Worm (Caenorhabditis elegans) whole organism, L2 larva: ENCODE data around the gene CD4.11.
A peak's percentile ranks its signal among the peaks of the same experiment; 100 is the strongest.

ENCODE experiments used
- C34F6.9 ChIP-seq: fragments of 150-350 bp; optimal IDR thresholded peaks from 2 replicates; lab custom pipeline; 2014; ENCODE audit warnings: missing biosample characterization, missing genetic modification characterization
- F13H6.1 ChIP-seq: sonication (generic microtip); optimal IDR thresholded peaks from 2 replicates; lab custom pipeline; 2016; ENCODE audit warnings: missing genetic modification characterization, missing compliant biosample characterization
- R02D3.7 ChIP-seq: fragments of 150-350 bp; optimal IDR thresholded peaks from 2 replicates; lab custom pipeline; 2014; ENCODE audit warnings: missing biosample characterization, missing genetic modification characterization
- Y55F3AM.14 ChIP-seq: fragments of 200-800 bp; sonication (Bioruptor generic); optimal IDR thresholded peaks from 2 replicates; lab custom pipeline; 2018; ENCODE audit warnings: mild to moderate bottlenecking, missing genetic modification characterization, missing compliant biosample characterization
- ZK546.5 ChIP-seq: sonication (generic microtip); optimal IDR thresholded peaks from 2 replicates; lab custom pipeline; 2017; ENCODE audit warnings: missing biosample characterization, missing genetic modification characterization
- alr-1 ChIP-seq: fragments of 150-350 bp; optimal IDR thresholded peaks from 2 replicates; lab custom pipeline; 2014; ENCODE audit warnings: missing biosample characterization, missing genetic modification characterization
- aly-2 ChIP-seq: fragments of 150-350 bp; optimal IDR thresholded peaks from 2 replicates; lab custom pipeline; 2014; ENCODE audit warnings: missing biosample characterization, missing genetic modification characterization
- ama-1 ChIP-seq: fragments of 150-350 bp; optimal IDR thresholded peaks from 2 replicates; lab custom pipeline; 2018; ENCODE audit warnings: inconsistent platforms
- blmp-1 ChIP-seq: sonication (generic microtip); optimal IDR thresholded peaks from 2 replicates; lab custom pipeline; 2017; ENCODE audit warnings: missing genetic modification characterization, mild to moderate bottlenecking, missing compliant biosample characterization, antibody characterized with exemption, moderate library complexity; ENCODE audit not compliant: insufficient read depth
- ceh-16 ChIP-seq: fragments of 150-350 bp; optimal IDR thresholded peaks from 2 replicates; lab custom pipeline; 2014; ENCODE audit warnings: missing biosample characterization, missing genetic modification characterization
- ceh-82 ChIP-seq: fragments of 150-350 bp; optimal IDR thresholded peaks from 2 replicates; lab custom pipeline; 2014; ENCODE audit warnings: missing biosample characterization, missing genetic modification characterization
- crh-2 ChIP-seq: sonication (generic microtip); optimal IDR thresholded peaks from 2 replicates; lab custom pipeline; 2017; ENCODE audit warnings: missing biosample characterization, missing genetic modification characterization
- dmd-4 ChIP-seq: sonication (generic microtip); optimal IDR thresholded peaks from 2 replicates; lab custom pipeline; 2017; ENCODE audit warnings: missing biosample characterization, missing genetic modification characterization
- egl-27 ChIP-seq: sonication (generic microtip); optimal IDR thresholded peaks from 3 replicates; lab custom pipeline; 2017; ENCODE audit warnings: missing biosample characterization, missing genetic modification reagents, missing genetic modification characterization
- elt-3 ChIP-seq: sonication (generic microtip); optimal IDR thresholded peaks from 2 replicates; lab custom pipeline; 2017; ENCODE audit warnings: missing biosample characterization, missing genetic modification characterization
- fos-1 ChIP-seq: fragments of 150-350 bp; optimal IDR thresholded peaks from 2 replicates; lab custom pipeline; 2014; ENCODE audit warnings: missing biosample characterization, missing genetic modification characterization
- gmeb-1 ChIP-seq: fragments of 150-350 bp; optimal IDR thresholded peaks from 2 replicates; lab custom pipeline; 2014; ENCODE audit warnings: missing biosample characterization, missing genetic modification characterization
- lin-11 ChIP-seq: fragments of 150-350 bp; sonication (generic microtip); optimal IDR thresholded peaks from 2 replicates; lab custom pipeline; 2014; ENCODE audit warnings: missing biosample characterization, missing genetic modification characterization, inconsistent platforms, mixed read lengths
- lin-13 ChIP-seq: fragments of 150-350 bp; optimal IDR thresholded peaks from 2 replicates; lab custom pipeline; 2014; ENCODE audit warnings: missing biosample characterization, missing genetic modification reagents, missing genetic modification characterization
- lsy-2 ChIP-seq, 2 experiments: fragments of 150-350 bp in 1 of 2; sonication (generic microtip) in 1 of 2; optimal IDR thresholded peaks; 2 replicates each; lab custom pipeline; 2014 to 2017; ENCODE audit warnings: missing biosample characterization in 2 of 2, missing genetic modification characterization in 2 of 2
- mab-5 ChIP-seq: fragments of 150-350 bp; optimal IDR thresholded peaks from 2 replicates; lab custom pipeline; 2014; ENCODE audit warnings: missing biosample characterization, missing genetic modification characterization
- mbf-1 ChIP-seq: sonication (generic microtip); optimal IDR thresholded peaks from 2 replicates; lab custom pipeline; 2017; ENCODE audit warnings: missing biosample characterization, missing genetic modification characterization
- mdl-1 ChIP-seq, 2 experiments: fragments of 150-350 bp in 1 of 2; sonication (generic microtip) in 1 of 2; optimal IDR thresholded peaks; 2 replicates each; lab custom pipeline; 2017; ENCODE audit warnings: missing biosample characterization in 2 of 2, missing genetic modification characterization in 2 of 2
- nhr-10 ChIP-seq: sonication (generic microtip); optimal IDR thresholded peaks from 2 replicates; lab custom pipeline; 2017; ENCODE audit warnings: missing biosample characterization, missing genetic modification characterization
- nhr-11 ChIP-seq: fragments of 150-350 bp; optimal IDR thresholded peaks from 2 replicates; lab custom pipeline; 2014; ENCODE audit warnings: missing biosample characterization, missing genetic modification characterization
- nhr-129 ChIP-seq: fragments of 150-350 bp; optimal IDR thresholded peaks from 2 replicates; lab custom pipeline; 2014; ENCODE audit warnings: missing biosample characterization, missing genetic modification characterization
- nhr-21 ChIP-seq: fragments of 150-350 bp; optimal IDR thresholded peaks from 2 replicates; lab custom pipeline; 2014; ENCODE audit warnings: missing biosample characterization, missing genetic modification characterization
- nhr-23 ChIP-seq: fragments of 150-350 bp; optimal IDR thresholded peaks from 2 replicates; lab custom pipeline; 2014; ENCODE audit warnings: missing biosample characterization, missing genetic modification reagents, missing genetic modification characterization
- nhr-237 ChIP-seq: fragments of 150-350 bp; optimal IDR thresholded peaks from 2 replicates; lab custom pipeline; 2014; ENCODE audit warnings: missing biosample characterization, missing genetic modification characterization
- nhr-25 ChIP-seq: fragments of 150-350 bp; sonication (generic microtip); optimal IDR thresholded peaks from 3 replicates; lab custom pipeline; 2014; ENCODE audit warnings: missing biosample characterization, missing genetic modification characterization
- nhr-6 ChIP-seq: fragments of 150-350 bp; optimal IDR thresholded peaks from 2 replicates; lab custom pipeline; 2014; ENCODE audit warnings: missing biosample characterization, missing genetic modification characterization
- nhr-77 ChIP-seq: fragments of 150-350 bp; optimal IDR thresholded peaks from 2 replicates; lab custom pipeline; 2014; ENCODE audit warnings: missing biosample characterization, missing genetic modification characterization
- peb-1 ChIP-seq: fragments of 150-350 bp; optimal IDR thresholded peaks from 2 replicates; lab custom pipeline; 2014; ENCODE audit warnings: missing biosample characterization, missing genetic modification characterization
- sem-4 ChIP-seq: fragments of 150-350 bp; optimal IDR thresholded peaks from 2 replicates; lab custom pipeline; 2014; ENCODE audit warnings: missing biosample characterization, missing genetic modification reagents, missing genetic modification characterization
- skn-1 ChIP-seq: sonication (generic microtip); optimal IDR thresholded peaks from 2 replicates; lab custom pipeline; 2017; ENCODE audit warnings: missing biosample characterization, missing genetic modification characterization
- sma-3 ChIP-seq: sonication (generic microtip); optimal IDR thresholded peaks from 2 replicates; lab custom pipeline; 2016; ENCODE audit warnings: missing genetic modification reagents, missing genetic modification characterization, missing compliant biosample characterization
- sma-9 ChIP-seq, 2 experiments: fragments of 150-350 bp in 1 of 2; sonication (generic microtip) in 1 of 2; optimal IDR thresholded peaks; 2 replicates each; lab custom pipeline; 2014 to 2016; ENCODE audit warnings: missing genetic modification characterization in 2 of 2, mild to moderate bottlenecking in 1 of 2, missing biosample characterization in 1 of 2, missing compliant biosample characterization in 1 of 2, missing genetic modification reagents in 1 of 2, moderate library complexity in 1 of 2
- snpc-4 ChIP-seq: fragments of 150-350 bp; optimal IDR thresholded peaks from 2 replicates; lab custom pipeline; 2014; ENCODE audit warnings: missing biosample characterization, missing genetic modification characterization
- unc-39 ChIP-seq: fragments of 150-350 bp; optimal IDR thresholded peaks from 2 replicates; lab custom pipeline; 2014; ENCODE audit warnings: missing biosample characterization, missing genetic modification characterization
- unc-55 ChIP-seq: fragments of 150-350 bp; sonication (generic microtip); optimal IDR thresholded peaks from 3 replicates; lab custom pipeline; 2014; ENCODE audit warnings: missing biosample characterization, missing genetic modification reagents, missing genetic modification characterization
- unc-62 ChIP-seq: fragments of 150-350 bp; optimal IDR thresholded peaks from 2 replicates; lab custom pipeline; 2014; ENCODE audit warnings: missing biosample characterization, missing genetic modification reagents, missing genetic modification characterization
- zag-1 ChIP-seq: fragments of 150-350 bp; optimal IDR thresholded peaks from 2 replicates; lab custom pipeline; 2014; ENCODE audit warnings: missing biosample characterization, missing genetic modification characterization
- ztf-1 ChIP-seq: fragments of 200-800 bp; sonication (Bioruptor generic); conservative IDR thresholded peaks from 2 replicates; pipeline ENCODE4 v1.3.6; 2022; ENCODE audit warnings: missing genetic modification characterization, missing compliant biosample characterization
- ztf-11 ChIP-seq: sonication (generic microtip); optimal IDR thresholded peaks from 2 replicates; lab custom pipeline; 2017; ENCODE audit warnings: missing biosample characterization, missing genetic modification characterization
- ztf-4 ChIP-seq: fragments of 150-350 bp; optimal IDR thresholded peaks from 2 replicates; lab custom pipeline; 2014; ENCODE audit warnings: missing biosample characterization, missing genetic modification characterization

Gene CD4.11

DNA sequence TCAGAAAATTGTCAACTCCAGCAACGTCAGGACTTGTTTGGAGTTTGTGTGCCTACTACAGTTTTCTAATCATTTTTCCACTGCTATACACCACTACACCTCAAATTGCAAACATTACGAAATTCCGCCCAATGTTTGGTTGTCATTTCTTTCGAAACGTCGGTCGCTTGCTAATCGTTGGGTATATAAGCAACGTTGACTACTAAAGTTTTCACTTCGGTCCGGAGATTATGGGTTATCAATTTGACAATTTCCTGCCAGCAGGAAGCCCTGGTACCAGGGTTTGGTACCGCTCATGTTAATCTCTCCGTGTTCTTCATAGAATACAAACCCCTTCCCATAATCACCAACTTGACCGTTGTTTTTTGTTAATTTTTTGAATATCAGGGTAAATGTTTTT lies 8.9 kb upstream of the CD4.11 start:
- TF ChIP-seq zag-1 (tag; lab: Kevin White, UChicago): no peak
- TF ChIP-seq F13H6.1 (tag; lab: Kevin White, UChicago): peak; percentile 45
- TF ChIP-seq sma-3 (GFP tag; lab: Kevin White, UChicago): peak; percentile 58
- no peak for TF ChIP-seq C34F6.9 (tag; lab: Kevin White, UChicago)
- peak; percentile 13 for TF ChIP-seq skn-1
- peak; percentile 75 for TF ChIP-seq nhr-129 (tag; lab: Kevin White, UChicago)
- no peak for TF ChIP-seq nhr-11
- peak; percentile 65 for TF ChIP-seq fos-1 (tag; lab: Kevin White, UChicago)
- peak; percentile 41 for TF ChIP-seq sma-9 (GFP tag; optimal IDR thresholded peaks at IDR 0.05; lab: Kevin White, UChicago)
- no peak for TF ChIP-seq sma-9 (tag; optimal IDR thresholded peaks at IDR 0.05; lab: Kevin White, UChicago)
- peak; percentile 33 to 37 for TF ChIP-seq lsy-2 (tag; optimal IDR thresholded peaks at IDR 0.05; lab: Kevin White, UChicago)
- peak; percentile 62 for TF ChIP-seq gmeb-1
- TF ChIP-seq snpc-4 (tag; lab: Kevin White, UChicago): peak; percentile 97
- peak; percentile 13 for TF ChIP-seq nhr-21 (tag; lab: Kevin White, UChicago)
- TF ChIP-seq lin-13: peak; percentile 10
- TF ChIP-seq crh-2 (tag; lab: Kevin White, UChicago): peak; percentile 79
- no peak for TF ChIP-seq blmp-1 (tag; lab: Kevin White, UChicago)
- TF ChIP-seq, all 48 proteins: peak for 12

DNA sequence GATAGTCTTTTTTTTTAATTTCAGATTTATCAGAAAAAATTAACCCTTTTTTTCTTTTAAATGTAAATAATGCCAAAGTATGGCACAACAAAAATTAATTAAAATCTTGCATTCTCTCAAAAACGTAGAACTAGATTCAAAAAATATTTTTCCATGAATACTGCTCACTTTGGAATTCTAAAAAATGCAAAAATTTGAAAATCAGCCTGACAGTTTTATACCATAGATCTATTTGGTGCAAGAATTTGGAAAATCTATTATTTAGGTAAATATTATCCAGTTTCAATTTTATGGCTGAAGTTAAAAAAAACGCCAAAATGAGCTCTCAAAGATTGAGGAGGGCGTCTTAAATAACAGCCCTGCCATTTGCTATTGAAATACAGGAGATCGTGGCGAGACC lies 5.3 kb upstream of the CD4.11 start:
- TF ChIP-seq ztf-1 (GFP tag; lab: Robert Waterston, UW) (no peak), R02D3.7 (tag; lab: Kevin White, UChicago) (no peak), blmp-1 (tag; lab: Kevin White, UChicago) (no peak), nhr-23 (tag; lab: Kevin White, UChicago) (no peak), ceh-82 (no peak), C34F6.9 (tag; lab: Kevin White, UChicago) (no peak), Y55F3AM.14 (GFP tag; lab: Kevin White, UChicago) (no peak), nhr-77 (no peak), lin-13 (no peak), F13H6.1 (tag; lab: Kevin White, UChicago) (no peak)

DNA sequence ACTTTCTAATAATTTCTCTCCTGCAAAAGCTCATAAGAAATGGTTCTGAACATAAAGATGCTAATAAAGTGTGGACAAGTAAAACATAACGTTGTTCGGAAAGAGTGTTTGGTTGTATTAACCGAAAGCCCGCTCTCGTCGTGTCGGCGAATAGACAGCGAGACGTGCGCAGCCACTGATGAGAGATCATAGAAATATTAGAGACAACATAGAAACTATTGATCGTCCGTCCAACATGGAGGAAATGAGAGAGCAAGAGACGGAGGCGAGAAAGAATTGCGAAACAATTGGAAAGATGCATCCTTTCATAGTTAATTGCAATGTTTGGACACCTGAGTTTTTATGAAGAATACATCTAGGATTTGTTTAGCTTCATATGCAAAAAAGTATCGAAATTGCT lies 4.4 kb upstream of the CD4.11 start:
- TF ChIP-seq unc-55 (GFP tag; lab: Kevin White, UChicago) (peak; percentile 80), nhr-77 (no peak), egl-27 (tag; lab: Kevin White, UChicago) (no peak), alr-1 (no peak), nhr-10 (tag; lab: Kevin White, UChicago) (no peak), nhr-23 (tag; lab: Kevin White, UChicago) (no peak), nhr-6 (tag; lab: Kevin White, UChicago) (no peak), unc-39 (tag; lab: Kevin White, UChicago) (no peak), peb-1 (no peak), ztf-4 (tag; lab: Kevin White, UChicago) (no peak), ceh-16 (tag; lab: Kevin White, UChicago) (no peak), fos-1 (tag; lab: Kevin White, UChicago) (peak; percentile 61), unc-62 (no peak), lsy-2 (tag; optimal IDR thresholded peaks at IDR 0.05; lab: Kevin White, UChicago) (peak; percentile 61 to 84), ZK546.5 (tag; lab: Kevin White, UChicago) (no peak), mbf-1 (tag; lab: Kevin White, UChicago) (no peak), ama-1 (lab: Kevin White, UChicago) (peak; percentile 34), blmp-1 (tag; lab: Kevin White, UChicago) (no peak), C34F6.9 (tag; lab: Kevin White, UChicago) (peak; percentile 87), nhr-237 (tag; lab: Kevin White, UChicago) (no peak), nhr-25 (tag; lab: Kevin White, UChicago) (peak; percentile 10), aly-2 (no peak), snpc-4 (tag; lab: Kevin White, UChicago) (peak; percentile 44), sma-9 (GFP tag; optimal IDR thresholded peaks at IDR 0.05; lab: Kevin White, UChicago) (peak; percentile 65), sma-9 (tag; optimal IDR thresholded peaks at IDR 0.05; lab: Kevin White, UChicago) (no peak), mdl-1 (tag; optimal IDR thresholded peaks at IDR 0.05; lab: Kevin White, UChicago) (no peak), crh-2 (tag; lab: Kevin White, UChicago) (peak; percentile 79), zag-1 (tag; lab: Kevin White, UChicago) (peak; percentile 58), F13H6.1 (tag; lab: Kevin White, UChicago) (peak; percentile 57), lin-11 (tag; lab: Kevin White, UChicago) (no peak), ztf-11 (tag; lab: Kevin White, UChicago) (no peak), sem-4 (tag; lab: Kevin White, UChicago) (peak; percentile 26), ztf-1 (GFP tag; lab: Robert Waterston, UW) (no peak), nhr-129 (tag; lab: Kevin White, UChicago) (peak; percentile 86), skn-1 (no peak), dmd-4 (no peak), lin-13 (no peak), R02D3.7 (tag; lab: Kevin White, UChicago) (no peak), ceh-82 (no peak), elt-3 (no peak), mab-5 (tag; lab: Kevin White, UChicago) (peak; percentile 32)
- TF ChIP-seq, all 48 proteins: peak for 14
